Worm (Caenorhabditis elegans): Measurements from ENCODE around the gene asm-3.

DNA sequence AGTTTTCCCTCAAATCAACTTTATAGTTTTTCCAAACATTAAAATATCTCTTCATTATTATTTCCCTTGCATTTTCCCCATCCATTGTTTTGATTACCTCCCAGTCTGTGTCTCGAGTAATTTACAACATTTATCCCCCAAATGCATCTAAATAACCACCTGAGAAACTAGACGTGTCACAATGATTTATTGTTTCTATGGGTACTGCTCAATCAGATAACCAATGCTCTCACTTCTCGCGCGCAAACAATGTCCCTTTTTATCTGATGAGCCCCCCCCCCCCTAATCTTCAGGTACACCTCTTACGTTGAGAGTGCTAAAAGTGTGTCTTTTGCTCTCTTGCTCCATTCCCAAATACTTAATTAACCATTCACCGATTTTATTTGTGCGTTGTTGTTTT, 30.4 kb upstream of the asm-3 start:
- TF ChIP-seq sptf-1 (tag; optimal IDR thresholded peaks at IDR 0.05) (no peak), nhr-237 (tag; optimal IDR thresholded peaks at IDR 0.05) (no peak), ztf-11 (tag; optimal IDR thresholded peaks at IDR 0.05) (no peak), nhr-28 (tag; optimal IDR thresholded peaks at IDR 0.05) (no peak), blmp-1 (tag; optimal IDR thresholded peaks at IDR 0.05) (no peak), unc-62 (GFP tag; optimal IDR thresholded peaks at IDR 0.05) (peak; percentile 44), ceh-83 (GFP tag; optimal IDR thresholded peaks at IDR 0.05) (no peak), nhr-12 (tag; optimal IDR thresholded peaks at IDR 0.05) (no peak), elt-3 (tag; optimal IDR thresholded peaks at IDR 0.05) (no peak), zip-8 (tag; optimal IDR thresholded peaks at IDR 0.05) (no peak), ceh-39 (tag; optimal IDR thresholded peaks at IDR 0.05) (no peak), pha-4 (tag; optimal IDR thresholded peaks at IDR 0.05) (no peak)

All from whole organism, mixed stage, embryonic.